Worm (Caenorhabditis elegans) whole organism, L2 larva: ENCODE data around the gene W03H9.2.

Source experiments
- C34F6.9 ChIP-seq: fragments of 150-350 bp; optimal IDR thresholded peaks from 2 replicates; lab custom pipeline; 2014; ENCODE audit warnings: missing biosample characterization, missing genetic modification characterization
- R02D3.7 ChIP-seq: fragments of 150-350 bp; optimal IDR thresholded peaks from 2 replicates; lab custom pipeline; 2014; ENCODE audit warnings: missing biosample characterization, missing genetic modification characterization
- blmp-1 ChIP-seq: sonication (generic microtip); optimal IDR thresholded peaks from 2 replicates; lab custom pipeline; 2017; ENCODE audit warnings: missing genetic modification characterization, mild to moderate bottlenecking, missing compliant biosample characterization, antibody characterized with exemption, moderate library complexity; ENCODE audit not compliant: insufficient read depth
- ceh-82 ChIP-seq: fragments of 150-350 bp; optimal IDR thresholded peaks from 2 replicates; lab custom pipeline; 2014; ENCODE audit warnings: missing biosample characterization, missing genetic modification characterization
- crh-2 ChIP-seq: sonication (generic microtip); optimal IDR thresholded peaks from 2 replicates; lab custom pipeline; 2017; ENCODE audit warnings: missing biosample characterization, missing genetic modification characterization
- lin-11 ChIP-seq: fragments of 150-350 bp; sonication (generic microtip); optimal IDR thresholded peaks from 2 replicates; lab custom pipeline; 2014; ENCODE audit warnings: missing biosample characterization, missing genetic modification characterization, inconsistent platforms, mixed read lengths
- lin-39 ChIP-seq: fragments of 150-350 bp; optimal IDR thresholded peaks from 2 replicates; lab custom pipeline; 2014; ENCODE audit warnings: missing biosample characterization, missing genetic modification reagents, missing genetic modification characterization
- lsy-2 ChIP-seq, 2 experiments: fragments of 150-350 bp in 1 of 2; sonication (generic microtip) in 1 of 2; optimal IDR thresholded peaks; 2 replicates each; lab custom pipeline; 2014 to 2017; ENCODE audit warnings: missing biosample characterization in 2 of 2, missing genetic modification characterization in 2 of 2
- nhr-10 ChIP-seq: sonication (generic microtip); optimal IDR thresholded peaks from 2 replicates; lab custom pipeline; 2017; ENCODE audit warnings: missing biosample characterization, missing genetic modification characterization
- nhr-129 ChIP-seq: fragments of 150-350 bp; optimal IDR thresholded peaks from 2 replicates; lab custom pipeline; 2014; ENCODE audit warnings: missing biosample characterization, missing genetic modification characterization
- peb-1 ChIP-seq: fragments of 150-350 bp; optimal IDR thresholded peaks from 2 replicates; lab custom pipeline; 2014; ENCODE audit warnings: missing biosample characterization, missing genetic modification characterization
- unc-39 ChIP-seq: fragments of 150-350 bp; optimal IDR thresholded peaks from 2 replicates; lab custom pipeline; 2014; ENCODE audit warnings: missing biosample characterization, missing genetic modification characterization
- unc-62 ChIP-seq: fragments of 150-350 bp; optimal IDR thresholded peaks from 2 replicates; lab custom pipeline; 2014; ENCODE audit warnings: missing biosample characterization, missing genetic modification reagents, missing genetic modification characterization

ce11 chrII:14095875-14096274 lies 47.8 kb downstream of the W03H9.2 start:
- no peak for TF ChIP-seq unc-39 (tag; lab: Kevin White, UChicago)
- no peak for TF ChIP-seq lsy-2 (tag; optimal IDR thresholded peaks at IDR 0.05; lab: Kevin White, UChicago)
- no peak for TF ChIP-seq unc-62 (GFP tag; lab: Kevin White, UChicago)
- no peak for TF ChIP-seq nhr-129
- no peak for TF ChIP-seq blmp-1
- no peak for TF ChIP-seq R02D3.7 (tag; lab: Kevin White, UChicago)
- no peak for TF ChIP-seq crh-2 (tag; lab: Kevin White, UChicago)
- TF ChIP-seq C34F6.9 (tag; lab: Kevin White, UChicago) = no peak
- no peak for TF ChIP-seq lin-39 (tag; lab: Kevin White, UChicago)
- no peak for TF ChIP-seq lin-11 (tag; lab: Kevin White, UChicago)
- no peak for TF ChIP-seq peb-1 (tag; lab: Kevin White, UChicago)
- no peak for TF ChIP-seq ceh-82 (tag; lab: Kevin White, UChicago)
- no peak for TF ChIP-seq nhr-10 (tag; lab: Kevin White, UChicago)
